Worm (Caenorhabditis elegans) whole organism, L1 larva: Measurements from ENCODE around the gene ttr-22.

Experiments
- aly-2 ChIP-seq: fragments of 150-350 bp; optimal IDR thresholded peaks from 2 replicates; lab custom pipeline; 2014; ENCODE audit warnings: missing biosample characterization, missing genetic modification characterization
- ama-1 ChIP-seq: fragments of 150-350 bp; optimal IDR thresholded peaks from 2 replicates; lab custom pipeline; 2014
- lin-13 ChIP-seq: fragments of 150-350 bp; optimal IDR thresholded peaks from 2 replicates; lab custom pipeline; 2014; ENCODE audit warnings: missing biosample characterization, missing genetic modification reagents, missing genetic modification characterization
- nhr-47 ChIP-seq: sonication (generic microtip); optimal IDR thresholded peaks from 2 replicates; lab custom pipeline; 2016; ENCODE audit warnings: mild to moderate bottlenecking, missing genetic modification characterization, moderate library complexity, missing compliant biosample characterization
- sup-37 ChIP-seq: fragments of 200-800 bp; sonication (Bioruptor generic); optimal IDR thresholded peaks from 2 replicates; lab custom pipeline; 2018; ENCODE audit warnings: mild to moderate bottlenecking, missing genetic modification characterization, missing compliant biosample characterization
- unc-86 ChIP-seq: sonication (generic microtip); optimal IDR thresholded peaks from 2 replicates; lab custom pipeline; 2016; ENCODE audit warnings: missing genetic modification characterization, missing compliant biosample characterization

ce11 chrV:12196659-12197058 is 44.6 kb upstream of the ttr-22 start:
- TF ChIP-seq unc-86 (tag; lab: Kevin White, UChicago) (no peak), sup-37 (GFP tag; lab: Kevin White, UChicago) (no peak), ama-1 (lab: Kevin White, UChicago) (no peak), lin-13 (GFP tag; lab: Kevin White, UChicago) (no peak), aly-2 (no peak), nhr-47 (tag; lab: Kevin White, UChicago) (no peak)
